Fruit fly (Drosophila melanogaster) ovary, adult (tissue): ENCODE results near the gene fax.

Experiments used
- CG17801 ChIP-seq: fragments of 200-800 bp; optimal IDR thresholded peaks from 2 replicates; lab custom pipeline; 2019; ENCODE audit warnings: missing biosample characterization, mild to moderate bottlenecking, missing genetic modification characterization, moderate library complexity; ENCODE audit not compliant: partially characterized antibody

fax gene

DNA sequence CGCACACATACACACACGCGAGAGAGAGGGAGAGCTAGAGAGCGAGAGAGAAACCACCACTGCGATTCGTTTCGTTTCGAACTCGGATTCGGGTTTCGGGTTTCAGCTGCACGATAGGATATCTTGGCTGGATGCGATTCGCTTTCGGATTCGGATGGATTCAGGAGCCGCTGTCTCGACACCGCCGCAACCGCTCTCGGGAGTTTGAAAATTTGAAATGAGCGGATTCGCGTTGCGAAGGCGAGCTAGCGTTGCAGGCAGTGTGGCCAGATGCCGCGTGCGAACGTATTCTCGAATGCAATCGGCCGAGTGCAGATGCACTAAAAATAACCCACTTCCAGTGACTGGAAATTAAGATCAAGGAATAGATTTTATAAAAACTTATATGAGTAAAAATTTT is at the start of gene fax:
fax (minus strand) TSS at position 263 of the 400 bp plus-strand sequence.
- TF ChIP-seq CG17801 (GFP tag; lab: Kevin White, UChicago) = peak; percentile 29

- no peak for TF ChIP-seq CG17801 (GFP tag; lab: Kevin White, UChicago)
These were observed 40.5 kb upstream of the fax start, which contains the start of gene dsx-c73A for dm6 chr3L:16451887-16452751. TSS of gene dsx-c73A (minus strand) at chr3L:16451958.

DNA sequence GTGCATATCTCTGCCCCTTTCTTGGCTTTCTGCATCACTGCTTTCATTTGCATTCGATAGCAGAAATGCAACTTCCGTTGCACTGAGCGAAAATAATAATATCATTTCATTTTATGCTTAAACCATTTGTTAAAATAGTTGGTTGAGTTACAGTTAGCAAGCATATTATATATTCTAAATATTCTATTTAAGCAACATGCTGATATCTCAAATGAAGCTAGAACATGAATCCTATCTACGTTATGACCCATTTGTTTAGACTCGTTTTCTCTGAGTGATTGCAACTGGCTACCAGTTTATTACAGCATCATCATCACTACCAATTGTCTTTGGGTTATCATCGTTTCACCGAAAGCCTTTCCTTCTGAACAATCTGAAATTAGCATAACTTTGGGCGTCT is 31.0 kb upstream of the fax start:
- TF ChIP-seq CG17801 (GFP tag; lab: Kevin White, UChicago) = no peak

DNA sequence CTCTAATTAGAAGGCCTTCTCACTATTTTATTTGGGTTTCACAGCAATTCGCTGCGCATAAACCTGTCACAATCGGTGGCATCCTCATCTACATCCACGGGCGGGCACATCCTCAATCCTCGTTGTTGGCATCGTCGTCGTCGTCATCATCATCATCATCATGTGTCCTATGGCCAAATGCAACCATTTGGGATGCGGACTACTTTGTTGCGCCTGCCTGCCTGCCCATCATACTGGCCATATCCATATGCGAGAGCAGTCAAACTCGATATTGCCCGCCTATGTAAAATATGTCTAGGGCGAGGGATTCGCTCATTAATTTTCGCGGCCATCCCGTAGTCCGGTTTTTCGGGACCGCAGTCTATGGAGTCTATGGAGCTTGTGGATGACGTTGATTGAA is 25.6 kb upstream of the fax start:
- no peak for TF ChIP-seq CG17801 (GFP tag; lab: Kevin White, UChicago)

DNA sequence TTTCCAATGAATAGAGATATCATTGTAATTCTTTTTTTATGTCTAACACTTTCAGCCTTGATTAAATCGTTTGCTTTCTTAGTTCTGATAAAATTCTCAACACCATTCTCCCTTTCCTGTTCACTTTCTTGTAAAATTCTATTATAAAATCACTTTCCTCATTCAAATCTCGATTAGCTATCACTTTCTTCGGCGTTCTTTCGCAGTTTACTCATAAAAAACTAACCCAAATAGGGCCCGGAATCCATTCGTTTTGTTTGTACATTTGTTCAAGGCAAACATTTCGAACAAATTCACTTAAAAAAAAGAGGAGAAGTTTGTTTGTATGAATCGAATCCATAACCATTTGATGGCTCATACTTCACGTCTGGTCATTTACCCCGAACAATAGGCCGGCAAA is 21.9 kb upstream of the fax start:
- no peak for TF ChIP-seq CG17801 (GFP tag; lab: Kevin White, UChicago)

dm6 chr3L:16431056-16431455 is 19.4 kb upstream of the fax start:
- TF ChIP-seq CG17801 (GFP tag; lab: Kevin White, UChicago) = no peak

DNA sequence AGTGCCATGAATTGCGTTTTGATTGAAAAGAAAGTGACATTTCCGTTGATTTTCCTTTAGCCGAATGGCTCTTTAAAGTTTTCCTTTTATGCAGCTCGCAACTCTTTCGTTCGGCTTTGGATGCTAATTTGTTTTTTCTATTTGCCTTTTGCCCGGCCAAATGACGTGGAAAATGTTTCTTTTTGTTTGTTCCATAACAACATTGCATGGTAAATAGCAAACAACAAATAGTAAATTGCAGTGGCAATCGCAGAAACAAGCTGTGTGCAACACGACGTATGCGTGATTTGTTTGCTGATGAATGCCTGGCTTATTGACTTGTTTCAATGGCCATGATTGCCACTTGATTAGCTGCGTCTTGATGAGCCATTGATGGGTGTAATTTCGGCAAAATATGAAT is 17.8 kb upstream of the fax start:
- no peak for TF ChIP-seq CG17801 (GFP tag; lab: Kevin White, UChicago)

dm6 chr3L:16419059-16419773 is 7.6 kb upstream of the fax start, which contains the start of the genes TyrRS and CG33158:
TSS of gene TyrRS (minus strand) at chr3L:16419302.
TSS of gene CG33158 (plus strand) at chr3L:16419597.
- no peak for TF ChIP-seq CG17801 (GFP tag; lab: Kevin White, UChicago)

- TF ChIP-seq CG17801 (GFP tag; lab: Kevin White, UChicago) = no peak
These were observed 5.4 kb upstream of the fax start, which contains the start of gene GluRS-m for dm6 chr3L:16417024-16417423. TSS of gene GluRS-m (minus strand) at chr3L:16417177.

dm6 chr3L:16412394-16412950 is 844 bp upstream of the fax start, which contains the start of gene Serinc:
TSS of gene Serinc (plus strand) at chr3L:16412722.
- TF ChIP-seq CG17801 (GFP tag; lab: Kevin White, UChicago) = peak; percentile 47

DNA sequence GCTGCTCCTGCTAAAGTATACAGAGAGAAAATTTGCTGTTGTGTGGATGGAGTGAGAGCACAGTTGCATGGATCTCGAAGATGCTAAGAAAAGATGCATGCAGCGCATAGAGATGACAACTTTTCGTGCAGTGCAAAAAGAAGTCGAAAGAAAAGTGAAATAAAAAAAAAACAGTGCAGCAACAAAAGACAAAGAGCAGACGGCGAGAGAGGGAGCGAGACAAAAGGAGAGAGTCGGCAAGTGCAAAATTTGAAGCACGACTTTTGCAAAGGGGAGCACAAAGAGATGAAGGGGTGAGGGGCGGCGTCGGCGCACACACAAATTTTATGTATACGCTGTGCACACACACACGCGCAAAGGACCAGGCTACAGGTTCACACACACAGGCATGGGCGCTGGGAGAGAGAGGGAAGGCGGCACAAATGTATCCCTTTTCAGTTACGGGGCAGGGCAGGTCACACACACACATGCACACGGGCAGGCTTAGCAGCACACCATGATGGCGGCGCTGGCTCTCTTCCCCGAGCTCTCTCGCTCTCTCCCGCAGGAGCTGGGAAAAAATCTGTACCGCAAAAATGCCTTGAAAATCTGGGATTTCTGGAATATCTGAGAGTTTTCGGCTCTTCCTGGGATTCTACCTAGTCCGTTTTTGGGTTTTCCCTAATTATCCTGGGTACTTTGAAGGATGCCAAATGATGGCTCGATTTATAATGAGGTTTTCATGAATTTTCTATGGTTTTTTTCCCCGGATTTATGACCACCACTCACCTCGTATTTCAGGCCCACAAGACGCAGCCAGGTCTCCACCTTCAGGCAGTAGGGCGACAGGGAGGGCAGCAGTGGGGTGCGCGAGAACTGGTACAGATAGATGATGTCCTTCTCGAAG is 1.2 kb downstream of the fax start:
- no peak for TF ChIP-seq CG17801 (GFP tag; lab: Kevin White, UChicago)

DNA sequence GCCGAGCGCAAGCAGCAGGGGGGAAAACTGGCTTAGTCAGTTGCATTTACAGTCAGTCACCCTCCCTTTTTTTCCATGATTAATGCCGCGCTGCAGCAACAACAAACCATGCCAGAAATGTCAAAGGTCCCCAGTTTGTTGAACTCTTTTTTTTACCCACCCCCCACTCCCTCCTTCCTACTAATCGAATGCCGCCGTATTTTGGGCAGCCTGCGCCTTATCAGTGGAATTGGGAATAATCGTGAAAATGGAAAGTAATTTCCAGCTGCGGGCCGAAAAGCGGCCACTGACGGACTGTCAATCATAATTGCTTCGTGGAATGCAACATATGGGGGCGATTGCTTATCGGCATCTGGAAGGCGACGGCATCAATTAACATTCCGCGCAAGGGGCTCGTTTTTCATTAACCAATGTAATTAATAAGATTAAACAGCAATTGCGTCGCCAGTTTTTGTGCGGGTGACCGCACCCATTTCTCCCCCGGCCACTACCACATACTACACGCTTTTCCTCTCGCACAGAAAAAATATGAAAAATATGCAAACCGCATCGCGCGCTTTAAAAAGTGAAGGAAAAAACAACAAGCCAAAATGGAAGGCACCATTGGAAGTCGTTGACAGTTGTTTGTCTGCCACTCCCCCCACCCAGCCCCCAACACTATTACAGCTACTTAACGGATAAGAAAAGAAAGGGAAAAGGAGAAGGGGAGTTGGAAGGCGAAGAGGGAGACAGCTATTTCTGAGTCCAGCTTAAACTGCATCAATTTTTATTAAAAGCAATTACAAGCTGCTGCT is 2.0 kb downstream of the fax start:
- TF ChIP-seq CG17801 (GFP tag; lab: Kevin White, UChicago) = no peak
